Fruit fly (Drosophila melanogaster) whole organism, embryonic: Measurements from ENCODE around the gene IntS4.

Source experiments
- Abd-B ChIP-seq: fragments of 200-800 bp; sonication (Bioruptor generic); optimal IDR thresholded peaks from 2 replicates; lab custom pipeline; 2018; ENCODE audit warnings: missing biosample characterization, mild to moderate bottlenecking, missing genetic modification characterization, moderate library complexity
- Asciz ChIP-seq: fragments of 200-800 bp; sonication (Bioruptor generic); optimal IDR thresholded peaks from 2 replicates; lab custom pipeline; 2017; ENCODE audit warnings: missing biosample characterization, mild to moderate bottlenecking, missing genetic modification characterization, missing genetic modification reagents
- CG10267 ChIP-seq: fragments of 200-800 bp; sonication (Bioruptor generic); optimal IDR thresholded peaks from 2 replicates; lab custom pipeline; 2018; ENCODE audit warnings: missing biosample characterization, mild to moderate bottlenecking, missing genetic modification characterization, moderate library complexity
- CG10654 ChIP-seq: fragments of 200-800 bp; sonication (Bioruptor generic); optimal IDR thresholded peaks from 2 replicates; lab custom pipeline; 2016; ENCODE audit warnings: missing biosample characterization, missing genetic modification characterization
- CG11504 ChIP-seq: fragments of 200-800 bp; sonication (Bioruptor generic); optimal IDR thresholded peaks from 3 replicates; lab custom pipeline; 2019; ENCODE audit warnings: missing biosample characterization, mild to moderate bottlenecking, missing genetic modification characterization, moderate library complexity
- CG14050 ChIP-seq: fragments of 200-800 bp; sonication (Bioruptor generic); IDR thresholded peaks from 3 replicates; pipeline ENCODE4 v1.3.6; 2022; ENCODE audit warnings: missing biosample characterization, missing genetic modification characterization
- CG14667 ChIP-seq: fragments of 200-800 bp; sonication (Bioruptor generic); IDR thresholded peaks from 2 replicates; pipeline ENCODE4 v1.3.6; 2022; ENCODE audit warnings: missing biosample characterization, missing genetic modification characterization
- CG14965 ChIP-seq: fragments of 200-800 bp; sonication (Bioruptor generic); optimal IDR thresholded peaks from 2 replicates; lab custom pipeline; 2016; ENCODE audit warnings: missing biosample characterization, missing genetic modification characterization, borderline replicate concordance
- CG15479 ChIP-seq: fragments of 200-800 bp; sonication (Bioruptor generic); optimal IDR thresholded peaks from 3 replicates; lab custom pipeline; 2019; ENCODE audit warnings: missing biosample characterization, mild to moderate bottlenecking, missing genetic modification characterization, moderate library complexity
- CG1832 ChIP-seq: fragments of 200-800 bp; sonication (Bioruptor generic); optimal IDR thresholded peaks from 2 replicates; lab custom pipeline; 2017; ENCODE audit warnings: missing biosample characterization, mild to moderate bottlenecking, missing genetic modification characterization, inconsistent platforms
- CG2202 ChIP-seq: fragments of 200-800 bp; sonication (Bioruptor generic); optimal IDR thresholded peaks from 2 replicates; lab custom pipeline; 2018; ENCODE audit warnings: missing biosample characterization, mild to moderate bottlenecking, missing genetic modification characterization
- CG33213 ChIP-seq: fragments of 200-800 bp; sonication (Bioruptor generic); optimal IDR thresholded peaks from 3 replicates; lab custom pipeline; 2016; ENCODE audit warnings: missing biosample characterization, missing genetic modification characterization
- CG34422 ChIP-seq: fragments of 200-800 bp; sonication (Bioruptor generic); IDR thresholded peaks from 3 replicates; pipeline ENCODE4 v1.3.6; 2022; ENCODE audit warnings: missing biosample characterization, missing genetic modification characterization
- CG3847 ChIP-seq: fragments of 200-800 bp; sonication (Bioruptor generic); IDR thresholded peaks from 2 replicates; pipeline ENCODE4 v1.3.6; 2022; ENCODE audit warnings: missing biosample characterization, missing genetic modification characterization
- CG3995 ChIP-seq: fragments of 200-800 bp; sonication (Bioruptor generic); optimal IDR thresholded peaks from 3 replicates; lab custom pipeline; 2016; ENCODE audit warnings: missing biosample characterization, missing genetic modification characterization
- CG5245 ChIP-seq: fragments of 200-800 bp; sonication (Bioruptor generic); optimal IDR thresholded peaks from 3 replicates; lab custom pipeline; 2016; ENCODE audit warnings: missing biosample characterization, missing genetic modification characterization
- CG6272 ChIP-seq: fragments of 200-800 bp; sonication (Bioruptor generic); IDR thresholded peaks from 2 replicates; pipeline ENCODE4 v1.3.6; 2022; ENCODE audit warnings: missing biosample characterization, missing genetic modification characterization
- CG6683 ChIP-seq: fragments of 200-800 bp; sonication (Bioruptor generic); optimal IDR thresholded peaks from 2 replicates; lab custom pipeline; 2017; ENCODE audit warnings: missing biosample characterization, mild to moderate bottlenecking, missing genetic modification characterization, missing genetic modification reagents
- CG8359 ChIP-seq: fragments of 200-800 bp; sonication (Bioruptor generic); optimal IDR thresholded peaks from 2 replicates; lab custom pipeline; 2017; ENCODE audit warnings: missing biosample characterization, mild to moderate bottlenecking, missing genetic modification characterization, borderline replicate concordance
- Camta ChIP-seq: fragments of 200-800 bp; sonication (Bioruptor generic); optimal IDR thresholded peaks from 2 replicates; lab custom pipeline; 2016; ENCODE audit warnings: missing biosample characterization, missing genetic modification characterization
- D19A ChIP-seq: fragments of 200-800 bp; optimal IDR thresholded peaks from 3 replicates; lab custom pipeline; 2019; ENCODE audit warnings: missing biosample characterization, mild to moderate bottlenecking, missing genetic modification characterization, moderate library complexity
- Eip74EF ChIP-seq, 2 experiments: fragments of 200-800 bp in 1 of 2; fragments of >200 bp in 1 of 2; sonication (Bioruptor generic) in 1 of 2; optimal IDR thresholded peaks; 2 replicates each; lab custom pipeline; 2017 to 2019; ENCODE audit warnings: missing biosample characterization in 2 of 2, missing genetic modification characterization in 2 of 2, mild to moderate bottlenecking in 1 of 2, moderate library complexity in 1 of 2
- HLH4C ChIP-seq: fragments of 200-800 bp; sonication (Bioruptor generic); IDR thresholded peaks from 3 replicates; pipeline ENCODE4 v1.3.6; 2022; ENCODE audit warnings: missing biosample characterization, missing genetic modification characterization; ENCODE audit not compliant: partially characterized antibody
- HmgD ChIP-seq: fragments of 200-800 bp; sonication (Bioruptor generic); optimal IDR thresholded peaks from 3 replicates; lab custom pipeline; 2016; ENCODE audit warnings: missing biosample characterization, missing genetic modification characterization
- Hr3 ChIP-seq: fragments of 200-800 bp; sonication (Bioruptor generic); optimal IDR thresholded peaks from 3 replicates; lab custom pipeline; 2016; ENCODE audit warnings: missing biosample characterization, missing genetic modification characterization
- Hr39 ChIP-seq: fragments of >200 bp; optimal IDR thresholded peaks from 2 replicates; lab custom pipeline; 2017
- MTF-1 ChIP-seq: fragments of 200-800 bp; sonication (Bioruptor generic); optimal IDR thresholded peaks from 2 replicates; lab custom pipeline; 2018; ENCODE audit warnings: missing biosample characterization, mild to moderate bottlenecking, missing genetic modification characterization, borderline replicate concordance
- NC2β ChIP-seq: fragments of 200-800 bp; sonication (Bioruptor generic); optimal IDR thresholded peaks from 2 replicates; lab custom pipeline; 2016; ENCODE audit warnings: missing biosample characterization, missing genetic modification characterization
- Pdp1 ChIP-seq, 2 experiments: fragments of 200-800 bp; sonication (Bioruptor generic); optimal IDR thresholded peaks; 3 replicates each; lab custom pipeline; 2016; ENCODE audit warnings: missing biosample characterization in 2 of 2, missing genetic modification characterization in 2 of 2, mild to moderate bottlenecking in 1 of 2, moderate library complexity in 1 of 2
- Sin3A ChIP-seq: fragments of >200 bp; optimal IDR thresholded peaks from 2 replicates; lab custom pipeline; 2018
- ase ChIP-seq: fragments of 200-800 bp; sonication (Bioruptor generic); IDR thresholded peaks from 3 replicates; pipeline ENCODE4 v1.3.6; 2022; ENCODE audit warnings: missing biosample characterization, missing genetic modification characterization
- bab2 ChIP-seq: fragments of 200-800 bp; sonication (Bioruptor generic); optimal IDR thresholded peaks from 2 replicates; lab custom pipeline; 2016; ENCODE audit warnings: missing biosample characterization, missing genetic modification characterization
- bbx ChIP-seq: fragments of 200-800 bp; sonication (Bioruptor generic); IDR thresholded peaks from 2 replicates; pipeline ENCODE4 v1.3.6; 2022; ENCODE audit warnings: missing biosample characterization, missing genetic modification characterization; ENCODE audit not compliant: partially characterized antibody
- dimm ChIP-seq: fragments of 200-800 bp; sonication (Bioruptor generic); IDR thresholded peaks from 2 replicates; pipeline ENCODE4 v1.3.6; 2022; ENCODE audit warnings: missing biosample characterization, missing genetic modification characterization
- fu2 ChIP-seq: fragments of 200-800 bp; sonication (Bioruptor generic); optimal IDR thresholded peaks from 2 replicates; lab custom pipeline; 2016; ENCODE audit warnings: missing biosample characterization, missing genetic modification characterization
- grn ChIP-seq: fragments of 200-800 bp; sonication (Bioruptor generic); optimal IDR thresholded peaks from 3 replicates; lab custom pipeline; 2017; ENCODE audit warnings: missing biosample characterization, missing genetic modification characterization
- gt ChIP-seq: fragments of 200-800 bp; sonication (Bioruptor generic); IDR thresholded peaks from 2 replicates; pipeline ENCODE4 v1.3.6; 2022; ENCODE audit warnings: missing biosample characterization, missing genetic modification characterization
- hkb ChIP-seq, 2 experiments: fragments of 200-800 bp in 1 of 2; fragments of >200 bp in 1 of 2; sonication (Bioruptor generic) in 1 of 2; IDR thresholded peaks in 1 of 2; optimal IDR thresholded peaks in 1 of 2; 2 replicates each; pipeline versions ENCODE4 v1.3.6 to Lab custom; 2017 to 2022; ENCODE audit warnings: missing biosample characterization in 1 of 2, missing genetic modification characterization in 1 of 2
- jumu ChIP-seq: fragments of 200-800 bp; sonication (Bioruptor generic); optimal IDR thresholded peaks from 3 replicates; lab custom pipeline; 2016; ENCODE audit warnings: missing biosample characterization, missing genetic modification characterization
- lola ChIP-seq, 3 experiments: fragments of >200 bp in 2 of 3; fragments of 200-800 bp in 1 of 3; sonication (Bioruptor generic) in 1 of 3; optimal IDR thresholded peaks; 2 replicates each; lab custom pipeline; 2017 to 2019; ENCODE audit warnings: missing biosample characterization in 3 of 3, missing genetic modification characterization in 3 of 3, mild to moderate bottlenecking in 1 of 3, moderate library complexity in 1 of 3
- mam ChIP-seq: fragments of 200-800 bp; sonication (Bioruptor generic); optimal IDR thresholded peaks from 3 replicates; lab custom pipeline; 2016; ENCODE audit warnings: missing biosample characterization, missing genetic modification characterization
- otp ChIP-seq: fragments of 200-800 bp; sonication (Bioruptor generic); IDR thresholded peaks from 3 replicates; pipeline ENCODE4, ENCODE4 v1.3.6; 2022; ENCODE audit warnings: missing biosample characterization, missing genetic modification characterization
- phol ChIP-seq: fragments of 200-800 bp; sonication (Bioruptor generic); optimal IDR thresholded peaks from 3 replicates; lab custom pipeline; 2018; ENCODE audit warnings: missing biosample characterization, mild to moderate bottlenecking, missing genetic modification characterization, moderate library complexity
- scrt ChIP-seq: fragments of 200-800 bp; sonication (Bioruptor generic); optimal IDR thresholded peaks from 2 replicates; lab custom pipeline; 2018; ENCODE audit warnings: missing biosample characterization, mild to moderate bottlenecking, missing genetic modification characterization, moderate library complexity
- sens ChIP-seq: fragments of 200-800 bp; sonication (Bioruptor generic); peaks from one replicate; lab custom pipeline; 2016; ENCODE audit warnings: missing biosample characterization, missing genetic modification characterization
- seq ChIP-seq: fragments of 200-800 bp; sonication (Bioruptor generic); IDR thresholded peaks from 2 replicates; pipeline ENCODE4 v1.3.6; 2022; ENCODE audit warnings: missing biosample characterization, missing genetic modification characterization
- tll ChIP-seq, 2 experiments: fragments of 200-800 bp in 1 of 2; fragments of >200 bp in 1 of 2; sonication (Bioruptor generic) in 1 of 2; optimal IDR thresholded peaks; 2 replicates each; lab custom pipeline; 2017 to 2019; ENCODE audit warnings: missing biosample characterization in 2 of 2, missing genetic modification characterization in 2 of 2, mild to moderate bottlenecking in 1 of 2, moderate library complexity in 1 of 2
- twi ChIP-seq: fragments of 200-800 bp; optimal IDR thresholded peaks from 2 replicates; lab custom pipeline; 2019; ENCODE audit warnings: missing biosample characterization, mild to moderate bottlenecking, missing genetic modification characterization, moderate library complexity
- unc-4 ChIP-seq: fragments of 200-800 bp; sonication (Bioruptor generic); IDR thresholded peaks from 2 replicates; pipeline ENCODE4 v1.3.6; 2022; ENCODE audit warnings: missing biosample characterization, missing genetic modification characterization; ENCODE audit not compliant: partially characterized antibody
- vfl ChIP-seq: fragments of 200-800 bp; sonication (Bioruptor generic); optimal IDR thresholded peaks from 2 replicates; lab custom pipeline; 2016; ENCODE audit warnings: missing biosample characterization, missing genetic modification characterization

IntS4 gene

DNA sequence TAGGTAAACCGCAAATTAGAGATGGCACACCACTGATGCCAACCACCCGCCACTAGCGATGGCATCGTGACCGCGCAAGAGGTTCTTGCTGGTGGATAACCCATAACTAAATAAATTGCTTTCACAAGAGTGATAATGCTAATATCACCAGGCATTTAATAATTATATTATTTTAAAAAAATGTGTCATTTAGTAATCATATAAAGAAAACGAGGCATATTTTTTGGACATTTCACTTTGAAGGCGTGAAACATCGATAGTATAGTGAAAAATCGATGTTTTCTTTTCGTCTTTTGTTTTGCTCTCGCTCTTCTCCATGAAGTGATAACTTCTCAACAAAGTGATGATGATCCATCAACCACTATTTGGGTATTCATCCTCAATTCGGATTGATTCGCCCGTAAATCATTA lies at the start of gene IntS4 (continued):
- TF ChIP-seq CG2202 (tag; lab: Kevin White, UChicago) (peak; percentile 5), CG10654 (GFP tag; lab: Kevin White, UChicago) (peak; percentile 56), NC2β (GFP tag; lab: Kevin White, UChicago) (no peak), CG11504 (tag; lab: Kevin White, UChicago) (no peak), MTF-1 (no peak), CG14965 (GFP tag; lab: Kevin White, UChicago) (no peak), CG14667 (GFP tag; lab: Robert Waterston, UW) (no peak; the same call in 1 of the 2 replicates), CG10267 (tag; lab: Kevin White, UChicago) (peak; percentile 68), lola (GFP tag; optimal IDR thresholded peaks at IDR 0.05; lab: Kevin White, UChicago) (peak in 1 of 3 experiments; percentile 57), bbx (GFP tag; lab: Robert Waterston, UW) (peak; percentile 86), gt (GFP tag; lab: Robert Waterston, UW) (no peak), hkb (optimal IDR thresholded peaks at IDR 0.05; lab: Kevin White, UChicago) (no peak), hkb (GFP tag; IDR thresholded peaks at IDR 0.05; lab: Robert Waterston, UW) (peak; percentile 34; the same call in 1 of the 2 replicates), HLH4C (GFP tag; lab: Robert Waterston, UW) (peak; percentile 92), jumu (GFP tag; lab: Kevin White, UChicago) (peak; percentile 42), ase (peak; percentile 51; the same call in 1 of the 3 replicates), CG3995 (peak; percentile 66), CG6272 (peak; percentile 75), twi (tag; lab: Kevin White, UChicago) (peak; percentile 47), Sin3A (lab: Kevin White, UChicago) (peak; percentile 17), CG15479 (GFP tag; lab: Kevin White, UChicago) (peak; percentile 71), Pdp1 (GFP tag; optimal IDR thresholded peaks at IDR 0.05; lab: Kevin White, UChicago) (peak in 1 of 2 experiments; percentile 56), scrt (GFP tag; lab: Kevin White, UChicago) (peak; percentile 15), Camta (GFP tag; lab: Kevin White, UChicago) (peak; percentile 22), mam (GFP tag; lab: Kevin White, UChicago) (peak; percentile 61), CG6683 (peak; percentile 39), CG8359 (GFP tag; lab: Kevin White, UChicago) (no peak), CG5245 (GFP tag; lab: Kevin White, UChicago) (peak; percentile 4), vfl (GFP tag; lab: Kevin White, UChicago) (peak; percentile 71), phol (peak; percentile 71), dimm (GFP tag; lab: Robert Waterston, UW) (no peak), grn (no peak), CG34422 (GFP tag; lab: Robert Waterston, UW) (peak; percentile 41; the same call in 1 of the 3 replicates), Abd-B (GFP tag; lab: Kevin White, UChicago) (no peak), D19A (tag; lab: Kevin White, UChicago) (peak; percentile 51), HmgD (no peak), tll (GFP tag; optimal IDR thresholded peaks at IDR 0.05; lab: Kevin White, UChicago) (no peak), Hr39 (lab: Kevin White, UChicago) (no peak), fu2 (no peak), CG14050 (GFP tag; lab: Robert Waterston, UW) (no peak), bab2 (GFP tag; lab: Kevin White, UChicago) (peak; percentile 6), unc-4 (peak; percentile 96), Asciz (GFP tag; lab: Kevin White, UChicago) (no peak), sens (peak; percentile 74), CG33213 (GFP tag; lab: Kevin White, UChicago) (no peak), Hr3 (GFP tag; lab: Kevin White, UChicago) (peak; percentile 61), CG1832 (GFP tag; lab: Kevin White, UChicago) (no peak), CG3847 (GFP tag; lab: Robert Waterston, UW) (peak; percentile 59), otp (GFP tag; lab: Robert Waterston, UW) (no peak), Eip74EF (GFP tag; optimal IDR thresholded peaks at IDR 0.05; lab: Kevin White, UChicago) (no peak), seq (GFP tag; lab: Robert Waterston, UW) (peak; percentile 40; the same call in 1 of the 2 replicates)
